Worm (Caenorhabditis elegans): Measurements from ENCODE around the gene srsx-33.

The srsx-33 gene

ce11 chrV:11223698-11224097 is 28.6 kb downstream of the srsx-33 start:
- TF ChIP-seq ceh-16 (tag; optimal IDR thresholded peaks at IDR 0.05) (no peak), egl-5 (tag; optimal IDR thresholded peaks at IDR 0.05) (no peak), nhr-25 (tag; optimal IDR thresholded peaks at IDR 0.05) (no peak), ZK546.5 (tag; optimal IDR thresholded peaks at IDR 0.05) (no peak), fkh-10 (GFP tag; optimal IDR thresholded peaks at IDR 0.05) (no peak), ceh-82 (tag; optimal IDR thresholded peaks at IDR 0.05) (no peak), nhr-28 (tag; optimal IDR thresholded peaks at IDR 0.05) (no peak), aly-2 (tag; optimal IDR thresholded peaks at IDR 0.05) (no peak)

ce11 chrV:11220936-11221335 is 31.4 kb downstream of the srsx-33 start, which contains the start of gene T19B10.2:
T19B10.2 (plus strand) TSS chrV:11221302.
- TF ChIP-seq lin-39 (tag; optimal IDR thresholded peaks at IDR 0.05) (no peak), ceh-9 (tag; optimal IDR thresholded peaks at IDR 0.05) (no peak), lsy-12 (tag; optimal IDR thresholded peaks at IDR 0.05) (no peak), nhr-23 (tag; optimal IDR thresholded peaks at IDR 0.05) (peak; percentile 76), ceh-28 (tag; optimal IDR thresholded peaks at IDR 0.05) (no peak)

ce11 chrV:11220415-11220814 is 31.9 kb downstream of the srsx-33 start:
- no peak for TF ChIP-seq nhr-28 (tag; optimal IDR thresholded peaks at IDR 0.05)
- TF ChIP-seq fkh-2 (tag; optimal IDR thresholded peaks at IDR 0.05) = no peak
- TF ChIP-seq snpc-4 (tag; optimal IDR thresholded peaks at IDR 0.05) = no peak
- no peak for TF ChIP-seq nhr-43 (tag; optimal IDR thresholded peaks at IDR 0.05; ENCODE audit: poor library complexity, severe bottlenecking)
- TF ChIP-seq elt-3 (tag; optimal IDR thresholded peaks at IDR 0.05) = no peak
- TF ChIP-seq unc-62 (GFP tag; optimal IDR thresholded peaks at IDR 0.05) = no peak
- TF ChIP-seq pha-4 (tag; optimal IDR thresholded peaks at IDR 0.05) = no peak
- no peak for TF ChIP-seq elt-2 (tag; optimal IDR thresholded peaks at IDR 0.05)
- TF ChIP-seq nfya-1 (tag; optimal IDR thresholded peaks at IDR 0.05; ENCODE audit: insufficient read depth) = no peak
- TF ChIP-seq egl-27 (tag; optimal IDR thresholded peaks at IDR 0.05) = no peak

- no peak for TF ChIP-seq fkh-10 (GFP tag; optimal IDR thresholded peaks at IDR 0.05)
- no peak for TF ChIP-seq ama-1 (optimal IDR thresholded peaks at IDR 0.05)
- no peak for TF ChIP-seq ZK546.5 (tag; optimal IDR thresholded peaks at IDR 0.05)
- no peak for TF ChIP-seq elt-1 (tag; optimal IDR thresholded peaks at IDR 0.05)
- TF ChIP-seq pqm-1 (tag; optimal IDR thresholded peaks at IDR 0.05) = peak; percentile 18
- no peak for TF ChIP-seq nfya-1 (tag; optimal IDR thresholded peaks at IDR 0.05; ENCODE audit: insufficient read depth)
- no peak for TF ChIP-seq nhr-43 (tag; optimal IDR thresholded peaks at IDR 0.05; ENCODE audit: poor library complexity, severe bottlenecking)
- TF ChIP-seq nhr-11 (tag; optimal IDR thresholded peaks at IDR 0.05) = no peak
- peak; percentile 17 for TF ChIP-seq elt-2 (tag; optimal IDR thresholded peaks at IDR 0.05)
- no peak for TF ChIP-seq nhr-77 (tag; optimal IDR thresholded peaks at IDR 0.05)
- TF ChIP-seq jun-1 (tag; optimal IDR thresholded peaks at IDR 0.05) = no peak
- TF ChIP-seq ztf-4 (tag; optimal IDR thresholded peaks at IDR 0.05) = no peak
- no peak for TF ChIP-seq fkh-2 (tag; optimal IDR thresholded peaks at IDR 0.05)
Observed at ce11 chrV:11217394-11217793, 34.9 kb downstream of the srsx-33 start, which contains the start of gene cyp-29A2. cyp-29A2 (plus strand) TSS chrV:11217583.

- TF ChIP-seq ztf-11 (tag; optimal IDR thresholded peaks at IDR 0.05) (no peak), mdl-1 (tag; optimal IDR thresholded peaks at IDR 0.05) (no peak), unc-62 (GFP tag; optimal IDR thresholded peaks at IDR 0.05) (no peak), elt-1 (tag; optimal IDR thresholded peaks at IDR 0.05) (no peak), elt-2 (tag; optimal IDR thresholded peaks at IDR 0.05) (no peak), ceh-28 (tag; optimal IDR thresholded peaks at IDR 0.05) (no peak), tbx-2 (tag; optimal IDR thresholded peaks at IDR 0.05) (no peak), lin-39 (tag; optimal IDR thresholded peaks at IDR 0.05) (no peak)
Observed at ce11 chrV:11216137-11216536, 36.2 kb downstream of the srsx-33 start.

- TF ChIP-seq nhr-23 (tag; optimal IDR thresholded peaks at IDR 0.05) (no peak), egl-5 (tag; optimal IDR thresholded peaks at IDR 0.05) (peak; percentile 82)
Observed at ce11 chrV:11214569-11214968, 37.8 kb downstream of the srsx-33 start.

All from whole organism, L3 larva.